Worm (Caenorhabditis elegans) whole organism, midembryonic: Measurements from ENCODE around the gene Y105C5B.18.
A peak's percentile ranks its signal among the peaks of the same experiment; 100 is the strongest.

Experiments used
- T22C8.4 ChIP-seq: fragments of 200-800 bp; sonication (Bioruptor generic); IDR thresholded peaks from 2 replicates; pipeline ENCODE4 v1.3.6; 2022; ENCODE audit warnings: missing genetic modification characterization, missing compliant biosample characterization
- klf-2 ChIP-seq: fragments of 200-800 bp; sonication (Bioruptor generic); conservative IDR thresholded peaks from 2 replicates; pipeline ENCODE4 v1.3.6; 2022; ENCODE audit warnings: missing genetic modification reagents, missing genetic modification characterization, missing compliant biosample characterization
- ref-1 ChIP-seq: fragments of 200-800 bp; sonication (Bioruptor generic); conservative IDR thresholded peaks from 2 replicates; pipeline ENCODE4 v1.3.6; 2022; ENCODE audit warnings: missing genetic modification reagents, missing genetic modification characterization, missing compliant biosample characterization
- tab-1 ChIP-seq: fragments of 200-800 bp; sonication (Bioruptor generic); IDR thresholded peaks from 2 replicates; pipeline ENCODE4 v1.3.6; 2022; ENCODE audit warnings: missing genetic modification characterization, missing compliant biosample characterization
- ztf-23 ChIP-seq: fragments of 200-800 bp; sonication (Bioruptor generic); IDR thresholded peaks from 2 replicates; pipeline ENCODE4 v1.3.6; 2022; ENCODE audit warnings: missing genetic modification reagents, missing genetic modification characterization, missing compliant biosample characterization

DNA sequence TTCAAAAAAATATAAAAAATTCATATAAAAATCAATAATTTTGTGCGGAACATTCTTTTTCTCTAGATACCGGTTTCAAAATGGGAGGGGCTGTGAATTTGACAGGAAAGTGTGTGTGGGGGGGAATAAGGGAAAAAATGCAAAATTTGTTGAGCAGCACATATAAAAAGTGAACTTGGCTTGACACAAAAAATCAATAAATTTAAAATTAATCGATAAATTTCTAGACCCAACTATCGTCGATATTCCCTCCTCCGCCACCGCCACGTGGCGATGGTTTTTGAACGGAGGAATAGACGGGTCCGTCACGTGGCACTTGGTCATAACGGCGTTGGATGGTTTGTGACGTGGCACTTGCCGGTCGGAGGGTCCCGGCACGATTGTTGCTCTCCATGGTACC, 33.5 kb downstream of the Y105C5B.18 start:
- TF ChIP-seq ztf-23 (GFP tag; lab: Robert Waterston, UW) (no peak), T22C8.4 (GFP tag; lab: Robert Waterston, UW) (peak; percentile 64; the same call in 1 of the 2 replicates), tab-1 (GFP tag; lab: Robert Waterston, UW) (no peak), ref-1 (GFP tag; lab: Robert Waterston, UW) (no peak), klf-2 (GFP tag; lab: Robert Waterston, UW) (no peak)
